Fruit fly (Drosophila melanogaster) whole organism, embryonic: ENCODE measurements around the gene CG34347.

ENCODE experiments used
- ATbp ChIP-seq: fragments of 200-800 bp; sonication (Bioruptor generic); optimal IDR thresholded peaks from 2 replicates; lab custom pipeline; 2017; ENCODE audit warnings: missing biosample characterization, mild to moderate bottlenecking, missing genetic modification characterization, missing genetic modification reagents
- Atf3 ChIP-seq: fragments of 200-800 bp; sonication (Bioruptor generic); optimal IDR thresholded peaks from 3 replicates; lab custom pipeline; 2016; ENCODE audit warnings: missing biosample characterization, missing genetic modification characterization
- CG10366 ChIP-seq: fragments of 200-800 bp; sonication (Bioruptor generic); IDR thresholded peaks from 2 replicates; pipeline ENCODE4 v1.3.6; 2022; ENCODE audit warnings: missing biosample characterization, missing genetic modification characterization
- CG11504 ChIP-seq: fragments of 200-800 bp; sonication (Bioruptor generic); optimal IDR thresholded peaks from 3 replicates; lab custom pipeline; 2019; ENCODE audit warnings: missing biosample characterization, mild to moderate bottlenecking, missing genetic modification characterization, moderate library complexity
- CG12071 ChIP-seq: fragments of 200-800 bp; sonication (Bioruptor generic); optimal IDR thresholded peaks from 3 replicates; lab custom pipeline; 2018; ENCODE audit warnings: missing biosample characterization, mild to moderate bottlenecking, missing genetic modification characterization
- CG12391 ChIP-seq: fragments of 200-800 bp; sonication (Bioruptor generic); optimal IDR thresholded peaks from 3 replicates; lab custom pipeline; 2018; ENCODE audit warnings: missing biosample characterization, mild to moderate bottlenecking, missing genetic modification characterization, moderate library complexity
- CG13424 ChIP-seq: fragments of 200-800 bp; sonication (Bioruptor generic); optimal IDR thresholded peaks from 2 replicates; lab custom pipeline; 2019; ENCODE audit warnings: missing biosample characterization, mild to moderate bottlenecking, missing genetic modification characterization, moderate library complexity
- CG14014 ChIP-seq: fragments of 200-800 bp; sonication (Bioruptor generic); IDR thresholded peaks from 2 replicates; pipeline ENCODE4 v1.3.6; 2022; ENCODE audit warnings: missing biosample characterization, missing genetic modification characterization
- CG14667 ChIP-seq: fragments of 200-800 bp; sonication (Bioruptor generic); IDR thresholded peaks from 2 replicates; pipeline ENCODE4 v1.3.6; 2022; ENCODE audit warnings: missing biosample characterization, missing genetic modification characterization
- CG15073 ChIP-seq: fragments of 200-800 bp; sonication (Bioruptor generic); optimal IDR thresholded peaks from 2 replicates; lab custom pipeline; 2016; ENCODE audit warnings: missing biosample characterization, missing genetic modification characterization
- CG16863 ChIP-seq: fragments of 200-800 bp; sonication (Bioruptor generic); optimal IDR thresholded peaks from 3 replicates; lab custom pipeline; 2016; ENCODE audit warnings: missing biosample characterization, missing genetic modification characterization
- CG18599 ChIP-seq: fragments of 200-800 bp; sonication (Bioruptor generic); optimal IDR thresholded peaks from 3 replicates; lab custom pipeline; 2017; ENCODE audit warnings: missing biosample characterization, missing genetic modification characterization, mild to moderate bottlenecking, moderate library complexity, missing genetic modification reagents
- CG2678 ChIP-seq: fragments of 200-800 bp; sonication (Bioruptor generic); optimal IDR thresholded peaks from 3 replicates; lab custom pipeline; 2019; ENCODE audit warnings: missing biosample characterization, mild to moderate bottlenecking, missing genetic modification characterization, moderate library complexity
- CG2875 ChIP-seq: fragments of 200-800 bp; sonication (Bioruptor generic); optimal IDR thresholded peaks from 2 replicates; lab custom pipeline; 2017; ENCODE audit warnings: missing biosample characterization, mild to moderate bottlenecking, missing genetic modification characterization, missing genetic modification reagents
- CG30020 ChIP-seq: fragments of 200-800 bp; optimal IDR thresholded peaks from 2 replicates; lab custom pipeline; 2019; ENCODE audit warnings: missing biosample characterization, mild to moderate bottlenecking, missing genetic modification characterization, moderate library complexity
- CG30403 ChIP-seq: fragments of 200-800 bp; sonication (Bioruptor generic); optimal IDR thresholded peaks from 3 replicates; lab custom pipeline; 2016; ENCODE audit warnings: missing biosample characterization, missing genetic modification characterization
- CG31441 ChIP-seq: fragments of 200-800 bp; sonication (Bioruptor generic); IDR thresholded peaks from 2 replicates; pipeline ENCODE4 v1.3.6; 2022; ENCODE audit warnings: missing biosample characterization, missing genetic modification characterization
- CG34376 ChIP-seq: fragments of 200-800 bp; sonication (Bioruptor generic); optimal IDR thresholded peaks from 2 replicates; lab custom pipeline; 2018; ENCODE audit warnings: missing biosample characterization, mild to moderate bottlenecking, missing genetic modification characterization
- CG3847 ChIP-seq: fragments of 200-800 bp; sonication (Bioruptor generic); IDR thresholded peaks from 2 replicates; pipeline ENCODE4 v1.3.6; 2022; ENCODE audit warnings: missing biosample characterization, missing genetic modification characterization
- CG6254 ChIP-seq: fragments of 200-800 bp; sonication (Bioruptor generic); optimal IDR thresholded peaks from 3 replicates; lab custom pipeline; 2017; ENCODE audit warnings: mild to moderate bottlenecking, missing biosample characterization, missing genetic modification reagents, missing genetic modification characterization
- CG6689 ChIP-seq: fragments of 200-800 bp; sonication (Bioruptor generic); IDR thresholded peaks from 2 replicates; pipeline ENCODE4 v1.3.6; 2022; ENCODE audit warnings: missing biosample characterization, missing genetic modification characterization
- CG9817 ChIP-seq: fragments of 200-800 bp; sonication (Bioruptor generic); optimal IDR thresholded peaks from 2 replicates; lab custom pipeline; 2018; ENCODE audit warnings: missing biosample characterization, mild to moderate bottlenecking, missing genetic modification characterization, moderate library complexity
- Dek ChIP-seq: fragments of 200-800 bp; sonication (Bioruptor generic); optimal IDR thresholded peaks from 3 replicates; lab custom pipeline; 2019; ENCODE audit warnings: missing biosample characterization, mild to moderate bottlenecking, missing genetic modification characterization, moderate library complexity
- E2f1 ChIP-seq: fragments of 200-800 bp; sonication (Bioruptor generic); IDR thresholded peaks from 2 replicates; pipeline ENCODE4 v1.3.6; 2022; ENCODE audit warnings: missing biosample characterization, missing genetic modification characterization
- Fer1 ChIP-seq: fragments of 200-800 bp; sonication (Bioruptor generic); optimal IDR thresholded peaks from 2 replicates; lab custom pipeline; 2017; ENCODE audit warnings: missing biosample characterization, mild to moderate bottlenecking, missing genetic modification characterization
- Hand ChIP-seq: fragments of 200-800 bp; sonication (Bioruptor generic); optimal IDR thresholded peaks from 2 replicates; lab custom pipeline; 2017; ENCODE audit warnings: mild to moderate bottlenecking, missing biosample characterization, missing genetic modification reagents, missing genetic modification characterization
- Hmr ChIP-seq: fragments of 200-800 bp; sonication (Bioruptor generic); optimal IDR thresholded peaks from 3 replicates; lab custom pipeline; 2017; ENCODE audit warnings: mild to moderate bottlenecking, missing biosample characterization, missing genetic modification reagents, missing genetic modification characterization
- Mad ChIP-seq: fragments of 200-800 bp; sonication (Bioruptor generic); optimal IDR thresholded peaks from 2 replicates; lab custom pipeline; 2016; ENCODE audit warnings: missing biosample characterization, missing genetic modification characterization
- Meics ChIP-seq: fragments of 200-800 bp; sonication (Bioruptor generic); optimal IDR thresholded peaks from 2 replicates; lab custom pipeline; 2017; ENCODE audit warnings: missing biosample characterization, mild to moderate bottlenecking, missing genetic modification characterization
- Mrtf ChIP-seq: fragments of 200-800 bp; sonication (Bioruptor generic); IDR thresholded peaks from 3 replicates; pipeline ENCODE4 v1.3.6; 2022; ENCODE audit warnings: missing biosample characterization, missing genetic modification characterization
- Sox102F ChIP-seq: fragments of 200-800 bp; sonication (Bioruptor generic); optimal IDR thresholded peaks from 2 replicates; lab custom pipeline; 2018; ENCODE audit warnings: missing biosample characterization, mild to moderate bottlenecking, missing genetic modification characterization, moderate library complexity
- Sry-δ ChIP-seq: fragments of 200-800 bp; sonication (Bioruptor generic); optimal IDR thresholded peaks from 2 replicates; lab custom pipeline; 2016; ENCODE audit warnings: missing biosample characterization, missing genetic modification characterization
- Stat92E ChIP-seq, 3 experiments: fragments of >200 bp in 2 of 3; fragments of 200-800 bp in 1 of 3; sonication (Bioruptor generic) in 1 of 3; optimal IDR thresholded peaks; 2 replicates each; lab custom pipeline; 2017 to 2019; ENCODE audit warnings: missing biosample characterization in 3 of 3, missing genetic modification characterization in 3 of 3, mild to moderate bottlenecking in 1 of 3, moderate library complexity in 1 of 3
- TFAM ChIP-seq: fragments of 200-800 bp; sonication (Bioruptor generic); optimal IDR thresholded peaks from 2 replicates; lab custom pipeline; 2017; ENCODE audit warnings: missing biosample characterization, missing genetic modification characterization, inconsistent platforms
- ac ChIP-seq: fragments of 200-800 bp; sonication (Bioruptor generic); optimal IDR thresholded peaks from 3 replicates; lab custom pipeline; 2017; ENCODE audit warnings: missing biosample characterization, mild to moderate bottlenecking, missing genetic modification characterization
- amos ChIP-seq: fragments of 200-800 bp; sonication (Bioruptor generic); IDR thresholded peaks from 2 replicates; pipeline ENCODE4 v1.3.6; 2022; ENCODE audit warnings: missing biosample characterization, missing genetic modification characterization; ENCODE audit not compliant: partially characterized antibody
- dimm ChIP-seq: fragments of 200-800 bp; sonication (Bioruptor generic); IDR thresholded peaks from 2 replicates; pipeline ENCODE4 v1.3.6; 2022; ENCODE audit warnings: missing biosample characterization, missing genetic modification characterization
- dmrt11E ChIP-seq: fragments of 200-800 bp; sonication (Bioruptor generic); optimal IDR thresholded peaks from 3 replicates; lab custom pipeline; 2018; ENCODE audit warnings: missing biosample characterization, mild to moderate bottlenecking, missing genetic modification characterization, moderate library complexity
- gem ChIP-seq: fragments of 200-800 bp; sonication (Bioruptor generic); optimal IDR thresholded peaks from 2 replicates; lab custom pipeline; 2019; ENCODE audit warnings: missing biosample characterization, mild to moderate bottlenecking, missing genetic modification characterization, moderate library complexity
- hbn ChIP-seq: fragments of 200-800 bp; sonication (Bioruptor generic); IDR thresholded peaks from 2 replicates; pipeline ENCODE4 v1.3.6; 2022; ENCODE audit warnings: missing biosample characterization, missing genetic modification characterization; ENCODE audit not compliant: partially characterized antibody
- lab ChIP-seq: fragments of 200-800 bp; sonication (Bioruptor generic); optimal IDR thresholded peaks from 3 replicates; lab custom pipeline; 2017; ENCODE audit warnings: missing biosample characterization, missing genetic modification characterization, mild to moderate bottlenecking, moderate library complexity, missing genetic modification reagents
- pros ChIP-seq: fragments of 200-800 bp; sonication (Bioruptor generic); optimal IDR thresholded peaks from 3 replicates; lab custom pipeline; 2019; ENCODE audit warnings: missing biosample characterization, mild to moderate bottlenecking, missing genetic modification characterization, moderate library complexity
- ranshi ChIP-seq: fragments of 200-800 bp; sonication (Bioruptor generic); IDR thresholded peaks from 2 replicates; pipeline ENCODE4 v1.3.6; 2022; ENCODE audit warnings: missing biosample characterization, missing genetic modification characterization
- row ChIP-seq: fragments of 200-800 bp; sonication (Bioruptor generic); IDR thresholded peaks from 3 replicates; pipeline ENCODE4 v1.3.6; 2022; ENCODE audit warnings: missing biosample characterization, missing genetic modification characterization
- sens ChIP-seq: fragments of 200-800 bp; sonication (Bioruptor generic); peaks from one replicate; lab custom pipeline; 2016; ENCODE audit warnings: missing biosample characterization, missing genetic modification characterization
- slp2 ChIP-seq: fragments of 200-800 bp; sonication (Bioruptor generic); optimal IDR thresholded peaks from 2 replicates; lab custom pipeline; 2016; ENCODE audit warnings: missing biosample characterization, missing genetic modification characterization
- tio ChIP-seq: fragments of 200-800 bp; sonication (Bioruptor generic); optimal IDR thresholded peaks from 2 replicates; lab custom pipeline; 2017; ENCODE audit warnings: missing biosample characterization, missing genetic modification characterization, inconsistent platforms
- tup ChIP-seq: fragments of 200-800 bp; sonication (Bioruptor generic); optimal IDR thresholded peaks from 2 replicates; lab custom pipeline; 2016; ENCODE audit warnings: missing biosample characterization, mild to moderate bottlenecking, missing genetic modification characterization, moderate library complexity
- vvl ChIP-seq: fragments of 200-800 bp; sonication (Bioruptor generic); IDR thresholded peaks from 2 replicates; pipeline ENCODE4 v1.3.6; 2022; ENCODE audit warnings: missing biosample characterization, missing genetic modification characterization
- yki ChIP-seq: fragments of >200 bp; optimal IDR thresholded peaks from 3 replicates; lab custom pipeline; 2018

CG34347 gene

DNA sequence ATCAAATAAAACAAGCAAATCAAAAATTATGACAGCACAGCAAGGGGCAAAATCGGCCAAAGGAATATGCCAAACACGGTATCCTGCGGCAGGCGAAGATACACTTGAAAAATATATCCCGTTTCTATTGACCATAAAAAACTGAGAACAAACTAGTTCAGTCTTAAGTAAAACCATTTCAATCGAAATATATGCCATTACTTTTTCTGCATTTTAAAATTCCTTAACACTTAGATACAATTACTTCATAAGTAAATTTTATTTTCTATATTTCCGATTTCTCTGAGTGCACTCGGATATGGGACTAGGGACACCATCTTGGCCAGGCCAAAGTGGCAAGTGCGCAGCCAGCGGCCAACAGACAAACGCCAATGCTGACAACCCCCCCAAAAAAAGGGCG lies 52.7 kb downstream of the CG34347 start (continued):
- no peak for TF ChIP-seq dmrt11E (tag; lab: Kevin White, UChicago)
- no peak for TF ChIP-seq CG16863
- no peak for TF ChIP-seq yki (lab: Kevin White, UChicago)
- no peak for TF ChIP-seq amos
- TF ChIP-seq CG18599 = peak; percentile 61
- TF ChIP-seq ATbp = peak; percentile 1
- TF ChIP-seq CG9817 (tag; lab: Kevin White, UChicago) = peak; percentile 23
- peak; percentile 21; the same call in 1 of the 2 replicates for TF ChIP-seq CG3847
- no peak for TF ChIP-seq CG15073 (GFP tag; lab: Kevin White, UChicago)
- TF ChIP-seq tio (GFP tag; lab: Kevin White, UChicago) = no peak
- peak; percentile 59 for TF ChIP-seq sens (GFP tag; lab: Kevin White, UChicago)
- peak; percentile 26 for TF ChIP-seq CG13424 (tag; lab: Kevin White, UChicago)
- TF ChIP-seq pros (GFP tag; lab: Kevin White, UChicago) = no peak
- TF ChIP-seq Dek (tag; lab: Kevin White, UChicago) = peak; percentile 15
- peak; percentile 51 for TF ChIP-seq CG2678 (tag; lab: Kevin White, UChicago)
- TF ChIP-seq Mrtf (GFP tag; lab: Robert Waterston, UW) = 0 out of 3 replicates have a peak, but pooled peaks have one; percentile 10
- no peak for TF ChIP-seq CG2875 (GFP tag; lab: Kevin White, UChicago)
- TF ChIP-seq CG12391 (tag; lab: Kevin White, UChicago) = peak; percentile 15
- no peak for TF ChIP-seq CG6254 (GFP tag; lab: Kevin White, UChicago)
- TF ChIP-seq CG30020 = no peak
- no peak for TF ChIP-seq gem (tag; lab: Kevin White, UChicago)
- TF ChIP-seq ranshi (GFP tag; lab: Robert Waterston, UW) = peak; percentile 10; the same call in 1 of the 2 replicates
- TF ChIP-seq Stat92E (GFP tag; optimal IDR thresholded peaks at IDR 0.05; lab: Kevin White, UChicago) = no peak
- TF ChIP-seq Meics (GFP tag; lab: Kevin White, UChicago) = peak; percentile 9
- peak; percentile 12 for TF ChIP-seq lab (GFP tag; lab: Kevin White, UChicago)
- no peak for TF ChIP-seq CG34376
- no peak for TF ChIP-seq CG12071 (GFP tag; lab: Kevin White, UChicago)
- no peak for TF ChIP-seq slp2 (GFP tag; lab: Kevin White, UChicago)
- TF ChIP-seq CG14014 (GFP tag; lab: Robert Waterston, UW) = peak; percentile 40; the same call in 1 of the 2 replicates
- peak; percentile 70 for TF ChIP-seq Hmr
- no peak for TF ChIP-seq Mad (GFP tag; lab: Kevin White, UChicago)
- peak; percentile 23 for TF ChIP-seq Sox102F (GFP tag; lab: Kevin White, UChicago)
- TF ChIP-seq CG11504 (tag; lab: Kevin White, UChicago) = peak; percentile 38
- TF ChIP-seq CG10366 (GFP tag; lab: Robert Waterston, UW) = peak; percentile 38; the same call in 1 of the 2 replicates
- TF ChIP-seq E2f1 (GFP tag; lab: Robert Waterston, UW) = 0 out of 2 replicates have a peak, but pooled peaks have one; percentile 11
- TF ChIP-seq row (GFP tag; lab: Robert Waterston, UW) = peak; percentile 63
- TF ChIP-seq hbn = no peak
- TF ChIP-seq CG14667 (GFP tag; lab: Robert Waterston, UW) = 0 out of 2 replicates have a peak, but pooled peaks have one; percentile 22
- no peak for TF ChIP-seq ac (GFP tag; lab: Kevin White, UChicago)
- TF ChIP-seq Hand (GFP tag; lab: Kevin White, UChicago) = peak; percentile 50
- TF ChIP-seq dimm (GFP tag; lab: Robert Waterston, UW) = no peak
- TF ChIP-seq Sry-δ (GFP tag; lab: Kevin White, UChicago) = no peak
- TF ChIP-seq TFAM (GFP tag; lab: Kevin White, UChicago) = no peak
- TF ChIP-seq CG6689 (GFP tag; lab: Robert Waterston, UW) = 0 out of 2 replicates have a peak, but pooled peaks have one; percentile 11
- TF ChIP-seq Fer1 (GFP tag; lab: Kevin White, UChicago) = no peak
- TF ChIP-seq vvl = 0 out of 2 replicates have a peak, but pooled peaks have one; percentile 36
- TF ChIP-seq CG30403 = peak; percentile 24
- no peak for TF ChIP-seq tup (GFP tag; lab: Kevin White, UChicago)
- TF ChIP-seq Atf3 (GFP tag; lab: Kevin White, UChicago) = no peak
- 0 out of 2 replicates have a peak, but pooled peaks have one; percentile 8 for TF ChIP-seq CG31441 (GFP tag; lab: Robert Waterston, UW)
